Fruit fly (Drosophila melanogaster) whole organism, embryonic: ENCODE results near the gene Aprt.

Experiments used
- Adf1 ChIP-seq: fragments of 200-800 bp; sonication (Bioruptor generic); IDR thresholded peaks from 2 replicates; pipeline ENCODE4 v1.3.6; 2022; ENCODE audit warnings: missing biosample characterization, missing genetic modification characterization
- Atf-2 ChIP-seq: fragments of 200-800 bp; sonication (Bioruptor generic); optimal IDR thresholded peaks from 2 replicates; lab custom pipeline; 2016; ENCODE audit warnings: missing biosample characterization, missing genetic modification characterization
- BEAF-32 ChIP-seq: fragments of 200-800 bp; sonication (Bioruptor generic); optimal IDR thresholded peaks from 3 replicates; lab custom pipeline; 2017; ENCODE audit warnings: missing biosample characterization, missing genetic modification characterization, mild to moderate bottlenecking, moderate library complexity, missing genetic modification reagents
- Blimp-1 ChIP-seq: fragments of 200-800 bp; sonication (Bioruptor generic); optimal IDR thresholded peaks from 3 replicates; lab custom pipeline; 2018; ENCODE audit warnings: missing biosample characterization, missing genetic modification characterization, mild to moderate bottlenecking, moderate library complexity, missing genetic modification reagents
- CG1024 ChIP-seq: fragments of 200-800 bp; sonication (Bioruptor generic); IDR thresholded peaks from 2 replicates; pipeline ENCODE4 v1.3.6; 2022; ENCODE audit warnings: missing biosample characterization, missing genetic modification characterization
- CG10274 ChIP-seq: fragments of 200-800 bp; sonication (Bioruptor generic); optimal IDR thresholded peaks from 3 replicates; lab custom pipeline; 2017; ENCODE audit warnings: missing biosample characterization, mild to moderate bottlenecking, missing genetic modification characterization
- CG11456 ChIP-seq: fragments of 200-800 bp; sonication (Bioruptor generic); IDR thresholded peaks from 3 replicates; pipeline ENCODE4 v1.3.6; 2022; ENCODE audit warnings: missing biosample characterization, missing genetic modification characterization
- CG11696 ChIP-seq: fragments of 200-800 bp; sonication (Bioruptor generic); IDR thresholded peaks from 2 replicates; pipeline ENCODE4 v1.3.6; 2022; ENCODE audit warnings: missing biosample characterization, missing genetic modification characterization
- CG12659 ChIP-seq: fragments of 200-800 bp; sonication (Bioruptor generic); optimal IDR thresholded peaks from 3 replicates; lab custom pipeline; 2017; ENCODE audit warnings: mild to moderate bottlenecking, missing biosample characterization, missing genetic modification reagents, missing genetic modification characterization
- CG14050 ChIP-seq: fragments of 200-800 bp; sonication (Bioruptor generic); IDR thresholded peaks from 3 replicates; pipeline ENCODE4 v1.3.6; 2022; ENCODE audit warnings: missing biosample characterization, missing genetic modification characterization
- CG1529 ChIP-seq: fragments of 200-800 bp; sonication (Bioruptor generic); optimal IDR thresholded peaks from 3 replicates; lab custom pipeline; 2018; ENCODE audit warnings: missing biosample characterization, missing genetic modification characterization
- CG17328 ChIP-seq: fragments of 200-800 bp; sonication (Bioruptor generic); IDR thresholded peaks from 2 replicates; pipeline ENCODE4 v1.3.6; 2022; ENCODE audit warnings: missing biosample characterization, missing genetic modification characterization
- CG17361 ChIP-seq: fragments of 200-800 bp; sonication (Bioruptor generic); IDR thresholded peaks from 3 replicates; pipeline ENCODE4 v1.3.6; 2022; ENCODE audit warnings: missing biosample characterization, missing genetic modification characterization
- CG17829 ChIP-seq: fragments of 200-800 bp; optimal IDR thresholded peaks from 2 replicates; lab custom pipeline; 2019; ENCODE audit warnings: missing biosample characterization, mild to moderate bottlenecking, missing genetic modification characterization, moderate library complexity
- CG18476 ChIP-seq: fragments of 200-800 bp; sonication (Bioruptor generic); optimal IDR thresholded peaks from 2 replicates; lab custom pipeline; 2016; ENCODE audit warnings: missing biosample characterization, mild to moderate bottlenecking, missing genetic modification characterization
- CG3407 ChIP-seq: fragments of 200-800 bp; sonication (Bioruptor generic); optimal IDR thresholded peaks from 2 replicates; lab custom pipeline; 2018; ENCODE audit warnings: missing biosample characterization, mild to moderate bottlenecking, missing genetic modification characterization
- CG34376 ChIP-seq: fragments of 200-800 bp; sonication (Bioruptor generic); optimal IDR thresholded peaks from 2 replicates; lab custom pipeline; 2018; ENCODE audit warnings: missing biosample characterization, mild to moderate bottlenecking, missing genetic modification characterization
- CG3847 ChIP-seq: fragments of 200-800 bp; sonication (Bioruptor generic); IDR thresholded peaks from 2 replicates; pipeline ENCODE4 v1.3.6; 2022; ENCODE audit warnings: missing biosample characterization, missing genetic modification characterization
- CG4854 ChIP-seq: fragments of 200-800 bp; sonication (Bioruptor generic); optimal IDR thresholded peaks from 2 replicates; lab custom pipeline; 2016; ENCODE audit warnings: missing biosample characterization, missing genetic modification characterization, inconsistent platforms
- CG6272 ChIP-seq: fragments of 200-800 bp; sonication (Bioruptor generic); IDR thresholded peaks from 2 replicates; pipeline ENCODE4 v1.3.6; 2022; ENCODE audit warnings: missing biosample characterization, missing genetic modification characterization
- CG6813 ChIP-seq: fragments of 200-800 bp; sonication (Bioruptor generic); optimal IDR thresholded peaks from 2 replicates; lab custom pipeline; 2017; ENCODE audit warnings: missing biosample characterization, missing genetic modification characterization, mild to moderate bottlenecking, moderate library complexity, missing genetic modification reagents
- CG8388 ChIP-seq: fragments of 200-800 bp; sonication (Bioruptor generic); optimal IDR thresholded peaks from 2 replicates; lab custom pipeline; 2019; ENCODE audit warnings: missing biosample characterization, mild to moderate bottlenecking, missing genetic modification characterization, moderate library complexity
- HmgZ ChIP-seq: fragments of 200-800 bp; sonication (Bioruptor generic); optimal IDR thresholded peaks from 2 replicates; lab custom pipeline; 2018; ENCODE audit warnings: missing biosample characterization, mild to moderate bottlenecking, missing genetic modification characterization
- Hsf ChIP-seq: fragments of 200-800 bp; sonication (Bioruptor generic); optimal IDR thresholded peaks from 3 replicates; lab custom pipeline; 2016; ENCODE audit warnings: missing biosample characterization, missing genetic modification characterization
- Nf-YC ChIP-seq: fragments of 200-800 bp; optimal IDR thresholded peaks from 3 replicates; lab custom pipeline; 2019; ENCODE audit warnings: missing biosample characterization, mild to moderate bottlenecking, missing genetic modification characterization, moderate library complexity
- Ssrp ChIP-seq: fragments of 200-800 bp; sonication (Bioruptor generic); optimal IDR thresholded peaks from 2 replicates; lab custom pipeline; 2018; ENCODE audit warnings: missing biosample characterization, mild to moderate bottlenecking, missing genetic modification characterization, moderate library complexity
- Usf ChIP-seq: fragments of 200-800 bp; sonication (Bioruptor generic); optimal IDR thresholded peaks from 2 replicates; lab custom pipeline; 2017; ENCODE audit warnings: missing genotype, missing biosample characterization, missing genetic modification characterization
- ap ChIP-seq: fragments of 200-800 bp; sonication (Bioruptor generic); IDR thresholded peaks from 2 replicates; pipeline ENCODE4 v1.3.6; 2022; ENCODE audit warnings: missing biosample characterization, missing genetic modification characterization
- bcd ChIP-seq: fragments of 200-800 bp; sonication (Bioruptor generic); optimal IDR thresholded peaks from 2 replicates; lab custom pipeline; 2017; ENCODE audit warnings: missing biosample characterization, mild to moderate bottlenecking, missing genetic modification characterization
- bowl ChIP-seq: fragments of 200-800 bp; sonication (Bioruptor generic); IDR thresholded peaks from 2 replicates; pipeline ENCODE4 v1.3.6; 2022; ENCODE audit warnings: missing biosample characterization, missing genetic modification characterization
- bsh ChIP-seq, 2 experiments: fragments of 200-800 bp; sonication (Bioruptor generic); optimal IDR thresholded peaks; 2 replicates each; lab custom pipeline; 2017 to 2018; ENCODE audit warnings: mild to moderate bottlenecking in 2 of 2, missing biosample characterization in 2 of 2, missing genetic modification characterization in 2 of 2, moderate library complexity in 1 of 2
- cas ChIP-seq: fragments of 200-800 bp; sonication (Bioruptor generic); IDR thresholded peaks from 2 replicates; pipeline ENCODE4 v1.3.6; 2022; ENCODE audit warnings: missing biosample characterization, missing genetic modification characterization
- chn ChIP-seq: fragments of 200-800 bp; sonication (Bioruptor generic); optimal IDR thresholded peaks from 2 replicates; lab custom pipeline; 2016; ENCODE audit warnings: missing biosample characterization, missing genetic modification characterization
- crc ChIP-seq: fragments of 200-800 bp; sonication (Bioruptor generic); optimal IDR thresholded peaks from 2 replicates; lab custom pipeline; 2016; ENCODE audit warnings: missing biosample characterization, missing genetic modification characterization
- disco-r ChIP-seq: fragments of 200-800 bp; sonication (Bioruptor generic); optimal IDR thresholded peaks from 2 replicates; lab custom pipeline; 2016; ENCODE audit warnings: missing biosample characterization, missing genetic modification characterization
- fd3F ChIP-seq: fragments of 200-800 bp; sonication (Bioruptor generic); optimal IDR thresholded peaks from 2 replicates; lab custom pipeline; 2018; ENCODE audit warnings: missing biosample characterization, mild to moderate bottlenecking, missing genetic modification characterization, moderate library complexity
- ham ChIP-seq: fragments of 200-800 bp; sonication (Bioruptor generic); IDR thresholded peaks from 2 replicates; pipeline ENCODE4 v1.3.6; 2022; ENCODE audit warnings: missing biosample characterization, missing genetic modification characterization
- inv ChIP-seq: fragments of 200-800 bp; sonication (Bioruptor generic); IDR thresholded peaks from 2 replicates; pipeline ENCODE4 v1.3.6; 2022; ENCODE audit warnings: missing biosample characterization, missing genetic modification characterization; ENCODE audit not compliant: partially characterized antibody
- jigr1 ChIP-seq: fragments of 200-800 bp; sonication (Bioruptor generic); IDR thresholded peaks from 3 replicates; pipeline ENCODE4 v1.3.6; 2022; ENCODE audit warnings: missing biosample characterization, missing genetic modification characterization
- lmd ChIP-seq: fragments of 200-800 bp; sonication (Bioruptor generic); IDR thresholded peaks from 2 replicates; pipeline ENCODE4 v1.3.6; 2022; ENCODE audit warnings: missing biosample characterization, missing genetic modification characterization
- lov ChIP-seq, 2 experiments: fragments of 200-800 bp in 1 of 2; fragments of >200 bp in 1 of 2; sonication (Bioruptor generic) in 1 of 2; IDR thresholded peaks in 1 of 2; optimal IDR thresholded peaks in 1 of 2; 2 replicates in 1 of 2; 3 replicates in 1 of 2; pipeline versions ENCODE4 v1.3.6 to Lab custom; 2017 to 2022; ENCODE audit warnings: missing biosample characterization in 1 of 2, missing genetic modification characterization in 1 of 2
- nau ChIP-seq: fragments of 200-800 bp; sonication (Bioruptor generic); optimal IDR thresholded peaks from 3 replicates; lab custom pipeline; 2017; ENCODE audit warnings: missing biosample characterization, mild to moderate bottlenecking, missing genetic modification characterization, missing genetic modification reagents
- psq ChIP-seq: fragments of 200-800 bp; sonication (Bioruptor generic); optimal IDR thresholded peaks from 2 replicates; lab custom pipeline; 2017; ENCODE audit warnings: missing biosample characterization, missing genetic modification characterization
- run ChIP-seq: fragments of 200-800 bp; sonication (Bioruptor generic); optimal IDR thresholded peaks from 3 replicates; lab custom pipeline; 2018; ENCODE audit warnings: missing biosample characterization, mild to moderate bottlenecking, missing genetic modification characterization
- scrt ChIP-seq: fragments of 200-800 bp; sonication (Bioruptor generic); optimal IDR thresholded peaks from 2 replicates; lab custom pipeline; 2018; ENCODE audit warnings: missing biosample characterization, mild to moderate bottlenecking, missing genetic modification characterization, moderate library complexity
- sim ChIP-seq: fragments of 200-800 bp; sonication (Bioruptor generic); IDR thresholded peaks from 2 replicates; pipeline ENCODE4 v1.3.6; 2022; ENCODE audit warnings: missing biosample characterization, missing genetic modification characterization
- sima ChIP-seq: fragments of 200-800 bp; sonication (Bioruptor generic); optimal IDR thresholded peaks from 2 replicates; lab custom pipeline; 2016; ENCODE audit warnings: missing biosample characterization, missing genetic modification characterization
- slbo ChIP-seq: fragments of 200-800 bp; sonication (Bioruptor generic); IDR thresholded peaks from 2 replicates; pipeline ENCODE4 v1.3.6; 2022; ENCODE audit warnings: missing biosample characterization, missing genetic modification characterization
- sug ChIP-seq: fragments of 200-800 bp; optimal IDR thresholded peaks from 2 replicates; lab custom pipeline; 2019; ENCODE audit warnings: missing biosample characterization, mild to moderate bottlenecking, missing genetic modification characterization, moderate library complexity
- unpg ChIP-seq: fragments of 200-800 bp; sonication (Bioruptor generic); optimal IDR thresholded peaks from 3 replicates; lab custom pipeline; 2018; ENCODE audit warnings: missing biosample characterization, mild to moderate bottlenecking, missing genetic modification characterization, moderate library complexity

Gene Aprt

dm6 chr3L:1886125-1886544 lies 1.3 kb upstream of the Aprt start (continued):
- TF ChIP-seq bsh (GFP tag; optimal IDR thresholded peaks at IDR 0.05; lab: Kevin White, UChicago), result peak; percentile 86 to 92
- TF ChIP-seq CG4854 (GFP tag; lab: Kevin White, UChicago), result peak; percentile 68
- TF ChIP-seq fd3F (GFP tag; lab: Kevin White, UChicago), result peak; percentile 37
- TF ChIP-seq HmgZ (tag; lab: Kevin White, UChicago), result peak; percentile 39
- peak; percentile 50 for TF ChIP-seq psq (GFP tag; lab: Kevin White, UChicago)
- peak; percentile 71 for TF ChIP-seq CG11456 (GFP tag; lab: Robert Waterston, UW)
- TF ChIP-seq CG17361 (GFP tag; lab: Robert Waterston, UW), result peak; percentile 83
- TF ChIP-seq CG17328 (GFP tag; lab: Robert Waterston, UW), result peak; percentile 92
- TF ChIP-seq disco-r, result peak; percentile 75
- TF ChIP-seq CG12659, result peak; percentile 66
- peak; percentile 9 for TF ChIP-seq sug
- TF ChIP-seq CG6813 (GFP tag; lab: Kevin White, UChicago), result peak; percentile 77
- peak; percentile 75 for TF ChIP-seq lmd (GFP tag; lab: Robert Waterston, UW)
- TF ChIP-seq CG17829 (tag; lab: Kevin White, UChicago), result peak; percentile 85
- peak; percentile 28 for TF ChIP-seq nau (GFP tag; lab: Kevin White, UChicago)
- TF ChIP-seq inv, result no peak
- peak; percentile 68; the same call in 1 of the 2 replicates for TF ChIP-seq bowl (GFP tag; lab: Robert Waterston, UW)
- TF ChIP-seq chn (GFP tag; lab: Kevin White, UChicago), result peak; percentile 84
- TF ChIP-seq Nf-YC (tag; lab: Kevin White, UChicago), result peak; percentile 18
- TF ChIP-seq jigr1, result peak; percentile 56; the same call in 1 of the 3 replicates
- TF ChIP-seq CG6272 (GFP tag; lab: Robert Waterston, UW), result peak; percentile 66
- peak; percentile 82 for TF ChIP-seq sim (GFP tag; lab: Robert Waterston, UW)
- peak; percentile 72 for TF ChIP-seq bcd (GFP tag; lab: Kevin White, UChicago)
- TF ChIP-seq ap, result peak; percentile 87
- TF ChIP-seq slbo (GFP tag; lab: Robert Waterston, UW), result peak; percentile 64; the same call in 1 of the 2 replicates
- no peak for TF ChIP-seq ham
- TF ChIP-seq CG10274 (GFP tag; lab: Kevin White, UChicago), result peak; percentile 50
- TF ChIP-seq Hsf (GFP tag; lab: Kevin White, UChicago), result peak; percentile 87
- peak; percentile 81 for TF ChIP-seq CG1529
- peak; percentile 77 for TF ChIP-seq Atf-2 (GFP tag; lab: Kevin White, UChicago)
- peak; percentile 88 for TF ChIP-seq Ssrp (tag; lab: Kevin White, UChicago)
- peak; percentile 77 for TF ChIP-seq CG18476 (GFP tag; lab: Kevin White, UChicago)
- TF ChIP-seq CG11696, result peak; percentile 73
- TF ChIP-seq unpg, result peak; percentile 83
- no peak for TF ChIP-seq BEAF-32
- no peak for TF ChIP-seq CG34376 (GFP tag; lab: Kevin White, UChicago)
- TF ChIP-seq CG3407 (GFP tag; lab: Kevin White, UChicago), result peak; percentile 77
- peak; percentile 61 for TF ChIP-seq Usf
- TF ChIP-seq cas (GFP tag; lab: Robert Waterston, UW), result no peak
- TF ChIP-seq Adf1, result no peak
- TF ChIP-seq CG1024 (GFP tag; lab: Robert Waterston, UW), result peak; percentile 86
- TF ChIP-seq CG3847, result peak; percentile 61
- peak; percentile 37 for TF ChIP-seq sima (GFP tag; lab: Kevin White, UChicago)
- no peak for TF ChIP-seq lov (optimal IDR thresholded peaks at IDR 0.05; lab: Kevin White, UChicago)
- TF ChIP-seq lov (GFP tag; IDR thresholded peaks at IDR 0.05; lab: Robert Waterston, UW), result peak; percentile 91
- peak; percentile 74 for TF ChIP-seq CG14050
- TF ChIP-seq CG8388 (GFP tag; lab: Kevin White, UChicago), result peak; percentile 79
- TF ChIP-seq run, result peak; percentile 24
- peak; percentile 83 for TF ChIP-seq Blimp-1 (GFP tag; lab: Kevin White, UChicago)
- peak; percentile 40 for TF ChIP-seq crc (GFP tag; lab: Kevin White, UChicago)
- peak; percentile 48 for TF ChIP-seq scrt (GFP tag; lab: Kevin White, UChicago)
